Fruit fly (Drosophila melanogaster) whole organism, embryonic: ENCODE measurements around the gene CG4291.

Experiments used
- BtbVII ChIP-seq: fragments of 200-800 bp; sonication (Bioruptor generic); optimal IDR thresholded peaks from 3 replicates; lab custom pipeline; 2017; ENCODE audit warnings: missing biosample characterization, mild to moderate bottlenecking, missing genetic modification characterization
- CG10209 ChIP-seq: fragments of 200-800 bp; sonication (Bioruptor generic); optimal IDR thresholded peaks from 3 replicates; lab custom pipeline; 2017; ENCODE audit warnings: missing biosample characterization, mild to moderate bottlenecking, missing genetic modification characterization, missing genetic modification reagents
- CG10321 ChIP-seq: fragments of 200-800 bp; sonication (Bioruptor generic); IDR thresholded peaks from 2 replicates; pipeline ENCODE4 v1.3.6; 2022; ENCODE audit warnings: missing biosample characterization, missing genetic modification characterization
- CG12769 ChIP-seq: fragments of 200-800 bp; sonication (Bioruptor generic); optimal IDR thresholded peaks from 2 replicates; lab custom pipeline; 2019; ENCODE audit warnings: missing biosample characterization, mild to moderate bottlenecking, missing genetic modification characterization, moderate library complexity
- CG13296 ChIP-seq: fragments of 200-800 bp; sonication (Bioruptor generic); optimal IDR thresholded peaks from 3 replicates; lab custom pipeline; 2018; ENCODE audit warnings: missing biosample characterization, mild to moderate bottlenecking, missing genetic modification characterization
- CG15601 ChIP-seq: fragments of 200-800 bp; sonication (Bioruptor generic); optimal IDR thresholded peaks from 3 replicates; lab custom pipeline; 2019; ENCODE audit warnings: missing biosample characterization, mild to moderate bottlenecking, missing genetic modification characterization, moderate library complexity
- CG15696 ChIP-seq: fragments of 200-800 bp; sonication (Bioruptor generic); optimal IDR thresholded peaks from 2 replicates; lab custom pipeline; 2019; ENCODE audit warnings: missing biosample characterization, mild to moderate bottlenecking, missing genetic modification characterization, moderate library complexity
- CG1603 ChIP-seq: fragments of 200-800 bp; sonication (Bioruptor generic); optimal IDR thresholded peaks from 2 replicates; lab custom pipeline; 2019; ENCODE audit warnings: missing biosample characterization, mild to moderate bottlenecking, missing genetic modification characterization, moderate library complexity
- CG17385 ChIP-seq: fragments of 200-800 bp; sonication (Bioruptor generic); optimal IDR thresholded peaks from 3 replicates; lab custom pipeline; 2018; ENCODE audit warnings: missing biosample characterization, mild to moderate bottlenecking, missing genetic modification characterization
- CG18599 ChIP-seq: fragments of 200-800 bp; sonication (Bioruptor generic); optimal IDR thresholded peaks from 3 replicates; lab custom pipeline; 2017; ENCODE audit warnings: missing biosample characterization, missing genetic modification characterization, mild to moderate bottlenecking, moderate library complexity, missing genetic modification reagents
- CG2678 ChIP-seq: fragments of 200-800 bp; sonication (Bioruptor generic); optimal IDR thresholded peaks from 3 replicates; lab custom pipeline; 2019; ENCODE audit warnings: missing biosample characterization, mild to moderate bottlenecking, missing genetic modification characterization, moderate library complexity
- CG31365 ChIP-seq: fragments of 200-800 bp; sonication (Bioruptor generic); optimal IDR thresholded peaks from 2 replicates; lab custom pipeline; 2018; ENCODE audit warnings: missing biosample characterization, mild to moderate bottlenecking, missing genetic modification characterization
- CG3407 ChIP-seq: fragments of 200-800 bp; sonication (Bioruptor generic); optimal IDR thresholded peaks from 2 replicates; lab custom pipeline; 2018; ENCODE audit warnings: missing biosample characterization, mild to moderate bottlenecking, missing genetic modification characterization
- CG4328 ChIP-seq: fragments of 200-800 bp; sonication (Bioruptor generic); optimal IDR thresholded peaks from 3 replicates; lab custom pipeline; 2017; ENCODE audit warnings: missing biosample characterization, missing genetic modification reagents, missing genetic modification characterization
- CG4707 ChIP-seq: fragments of 200-800 bp; sonication (Bioruptor generic); optimal IDR thresholded peaks from 2 replicates; lab custom pipeline; 2018; ENCODE audit warnings: missing biosample characterization, mild to moderate bottlenecking, missing genetic modification characterization, moderate library complexity
- CG6254 ChIP-seq: fragments of 200-800 bp; sonication (Bioruptor generic); optimal IDR thresholded peaks from 3 replicates; lab custom pipeline; 2017; ENCODE audit warnings: mild to moderate bottlenecking, missing biosample characterization, missing genetic modification reagents, missing genetic modification characterization
- CG7839 ChIP-seq: fragments of 200-800 bp; sonication (Bioruptor generic); optimal IDR thresholded peaks from 3 replicates; lab custom pipeline; 2018; ENCODE audit warnings: missing biosample characterization, mild to moderate bottlenecking, missing genetic modification characterization, moderate library complexity
- CG7987 ChIP-seq: fragments of 200-800 bp; sonication (Bioruptor generic); optimal IDR thresholded peaks from 2 replicates; lab custom pipeline; 2018; ENCODE audit warnings: missing biosample characterization, mild to moderate bottlenecking, missing genetic modification characterization, moderate library complexity
- CG9727 ChIP-seq: fragments of 200-800 bp; sonication (Bioruptor generic); optimal IDR thresholded peaks from 3 replicates; lab custom pipeline; 2017; ENCODE audit warnings: missing biosample characterization, mild to moderate bottlenecking, missing genetic modification characterization
- E2f2 ChIP-seq: fragments of 200-800 bp; sonication (Bioruptor generic); IDR thresholded peaks from 2 replicates; pipeline ENCODE4 v1.3.6; 2022; ENCODE audit warnings: missing biosample characterization, missing genetic modification characterization
- Fer1 ChIP-seq: fragments of 200-800 bp; sonication (Bioruptor generic); optimal IDR thresholded peaks from 2 replicates; lab custom pipeline; 2017; ENCODE audit warnings: missing biosample characterization, mild to moderate bottlenecking, missing genetic modification characterization
- HLH3B ChIP-seq: fragments of 200-800 bp; sonication (Bioruptor generic); IDR thresholded peaks from 2 replicates; pipeline ENCODE4 v1.3.6; 2022; ENCODE audit warnings: missing biosample characterization, missing genetic modification characterization
- HLHmδ ChIP-seq: fragments of 200-800 bp; sonication (Bioruptor generic); optimal IDR thresholded peaks from 2 replicates; lab custom pipeline; 2018; ENCODE audit warnings: missing biosample characterization, mild to moderate bottlenecking, missing genetic modification characterization, moderate library complexity
- Med ChIP-seq: fragments of 200-800 bp; sonication (Bioruptor generic); peaks from one replicate; lab custom pipeline; 2016; ENCODE audit warnings: missing biosample characterization, missing genetic modification characterization, mild to moderate bottlenecking, inconsistent platforms, moderate library complexity
- Meics ChIP-seq: fragments of 200-800 bp; sonication (Bioruptor generic); optimal IDR thresholded peaks from 2 replicates; lab custom pipeline; 2017; ENCODE audit warnings: missing biosample characterization, mild to moderate bottlenecking, missing genetic modification characterization
- Xrp1 ChIP-seq: fragments of 200-800 bp; sonication (Bioruptor generic); IDR thresholded peaks from 2 replicates; pipeline ENCODE4 v1.3.6; 2022; ENCODE audit warnings: missing biosample characterization, missing genetic modification characterization
- YL-1 ChIP-seq: fragments of 200-800 bp; sonication (Bioruptor generic); optimal IDR thresholded peaks from 3 replicates; lab custom pipeline; 2017; ENCODE audit warnings: missing biosample characterization, mild to moderate bottlenecking, missing genetic modification characterization
- bsh ChIP-seq, 2 experiments: fragments of 200-800 bp; sonication (Bioruptor generic); optimal IDR thresholded peaks; 2 replicates each; lab custom pipeline; 2017 to 2018; ENCODE audit warnings: mild to moderate bottlenecking in 2 of 2, missing biosample characterization in 2 of 2, missing genetic modification characterization in 2 of 2, moderate library complexity in 1 of 2
- caup ChIP-seq: fragments of 200-800 bp; sonication (Bioruptor generic); optimal IDR thresholded peaks from 3 replicates; lab custom pipeline; 2017; ENCODE audit warnings: missing biosample characterization, mild to moderate bottlenecking, missing genetic modification characterization, moderate library complexity; ENCODE audit not compliant: severe bottlenecking
- croc ChIP-seq: fragments of 200-800 bp; sonication (Bioruptor generic); conservative IDR thresholded peaks from 3 replicates; pipeline ENCODE4 v1.3.6; 2022; ENCODE audit warnings: missing biosample characterization, missing genetic modification characterization
- hbn ChIP-seq: fragments of 200-800 bp; sonication (Bioruptor generic); IDR thresholded peaks from 2 replicates; pipeline ENCODE4 v1.3.6; 2022; ENCODE audit warnings: missing biosample characterization, missing genetic modification characterization; ENCODE audit not compliant: partially characterized antibody
- hkb ChIP-seq, 2 experiments: fragments of 200-800 bp in 1 of 2; fragments of >200 bp in 1 of 2; sonication (Bioruptor generic) in 1 of 2; IDR thresholded peaks in 1 of 2; optimal IDR thresholded peaks in 1 of 2; 2 replicates each; pipeline versions ENCODE4 v1.3.6 to Lab custom; 2017 to 2022; ENCODE audit warnings: missing biosample characterization in 1 of 2, missing genetic modification characterization in 1 of 2
- lab ChIP-seq: fragments of 200-800 bp; sonication (Bioruptor generic); optimal IDR thresholded peaks from 3 replicates; lab custom pipeline; 2017; ENCODE audit warnings: missing biosample characterization, missing genetic modification characterization, mild to moderate bottlenecking, moderate library complexity, missing genetic modification reagents
- onecut ChIP-seq: fragments of 200-800 bp; sonication (Bioruptor generic); IDR thresholded peaks from 2 replicates; pipeline ENCODE4 v1.3.6; 2022; ENCODE audit warnings: missing biosample characterization, missing genetic modification characterization
- otp ChIP-seq: fragments of 200-800 bp; sonication (Bioruptor generic); IDR thresholded peaks from 3 replicates; pipeline ENCODE4, ENCODE4 v1.3.6; 2022; ENCODE audit warnings: missing biosample characterization, missing genetic modification characterization
- pfk ChIP-seq: fragments of 200-800 bp; sonication (Bioruptor generic); optimal IDR thresholded peaks from 2 replicates; lab custom pipeline; 2018; ENCODE audit warnings: missing biosample characterization, mild to moderate bottlenecking, missing genetic modification characterization, moderate library complexity
- sim ChIP-seq: fragments of 200-800 bp; sonication (Bioruptor generic); IDR thresholded peaks from 2 replicates; pipeline ENCODE4 v1.3.6; 2022; ENCODE audit warnings: missing biosample characterization, missing genetic modification characterization
- stc ChIP-seq: fragments of 200-800 bp; sonication (Bioruptor generic); IDR thresholded peaks from 2 replicates; pipeline ENCODE4 v1.3.6; 2022; ENCODE audit warnings: missing biosample characterization, missing genetic modification characterization
- wdn ChIP-seq: fragments of 200-800 bp; sonication (Bioruptor generic); IDR thresholded peaks from 2 replicates; pipeline ENCODE4 v1.3.6; 2022; ENCODE audit warnings: missing biosample characterization, missing genetic modification characterization
- zfh1 ChIP-seq: fragments of 200-800 bp; sonication (Bioruptor generic); IDR thresholded peaks from 3 replicates; pipeline ENCODE4 v1.3.6; 2022; ENCODE audit warnings: missing biosample characterization, missing genetic modification characterization

CG4291 gene

dm6 chr2L:856001-856400 is 3.5 kb upstream of the CG4291 start (continued):
- peak; percentile 41 for TF ChIP-seq CG2678
- peak; percentile 38 for TF ChIP-seq caup
- TF ChIP-seq CG15601 (tag; lab: Kevin White, UChicago), result peak; percentile 49
- TF ChIP-seq CG12769 (tag; lab: Kevin White, UChicago), result peak; percentile 60
- peak; percentile 46 for TF ChIP-seq Fer1 (GFP tag; lab: Kevin White, UChicago)
- peak; percentile 33 for TF ChIP-seq CG7987 (GFP tag; lab: Kevin White, UChicago)
- TF ChIP-seq CG6254, result peak; percentile 21
- peak; percentile 59 for TF ChIP-seq Xrp1 (GFP tag; lab: Robert Waterston, UW)
- peak in 1 of 2 experiments; percentile 37 for TF ChIP-seq bsh (GFP tag; optimal IDR thresholded peaks at IDR 0.05; lab: Kevin White, UChicago)
- peak; percentile 75 for TF ChIP-seq Med (GFP tag; lab: Kevin White, UChicago)
- TF ChIP-seq hbn (GFP tag; lab: Robert Waterston, UW), result no peak
- TF ChIP-seq CG31365 (tag; lab: Kevin White, UChicago), result peak; percentile 30
- peak; percentile 28; the same call in 1 of the 2 replicates for TF ChIP-seq stc
- 0 out of 3 replicates have a peak, but pooled peaks have one; percentile 50 for TF ChIP-seq otp (GFP tag; lab: Robert Waterston, UW)
- peak; percentile 45 for TF ChIP-seq CG4707 (GFP tag; lab: Kevin White, UChicago)
- TF ChIP-seq E2f2 (GFP tag; lab: Robert Waterston, UW), result 0 out of 2 replicates have a peak, but pooled peaks have one; percentile 7
- no peak for TF ChIP-seq wdn (GFP tag; lab: Robert Waterston, UW)
- TF ChIP-seq pfk, result peak; percentile 16
- TF ChIP-seq sim (GFP tag; lab: Robert Waterston, UW), result 0 out of 2 replicates have a peak, but pooled peaks have one; percentile 24
- no peak for TF ChIP-seq croc (GFP tag; lab: Robert Waterston, UW)
- TF ChIP-seq CG9727 (GFP tag; lab: Kevin White, UChicago), result no peak
- peak; percentile 43 for TF ChIP-seq CG1603 (tag; lab: Kevin White, UChicago)
- TF ChIP-seq zfh1, result peak; percentile 37; the same call in 1 of the 3 replicates
- peak; percentile 21 for TF ChIP-seq Meics (GFP tag; lab: Kevin White, UChicago)
- TF ChIP-seq CG15696 (tag; lab: Kevin White, UChicago), result peak; percentile 39
- peak; percentile 45 for TF ChIP-seq CG3407 (GFP tag; lab: Kevin White, UChicago)
- peak; percentile 14 for TF ChIP-seq CG10209
- peak; percentile 73 for TF ChIP-seq lab
- TF ChIP-seq HLHmδ (GFP tag; lab: Kevin White, UChicago), result peak; percentile 74
- TF ChIP-seq CG4328 (GFP tag; lab: Kevin White, UChicago), result peak; percentile 52
- TF ChIP-seq hkb (optimal IDR thresholded peaks at IDR 0.05; lab: Kevin White, UChicago), result no peak
- peak; percentile 64; the same call in 1 of the 2 replicates for TF ChIP-seq hkb (GFP tag; IDR thresholded peaks at IDR 0.05; lab: Robert Waterston, UW)
- no peak for TF ChIP-seq CG7839 (tag; lab: Kevin White, UChicago)
- peak; percentile 15 for TF ChIP-seq BtbVII
- peak; percentile 3 for TF ChIP-seq YL-1 (GFP tag; lab: Kevin White, UChicago)
- 0 out of 2 replicates have a peak, but pooled peaks have one; percentile 32 for TF ChIP-seq onecut
- peak; percentile 14 for TF ChIP-seq CG13296 (GFP tag; lab: Kevin White, UChicago)
- TF ChIP-seq CG17385 (GFP tag; lab: Kevin White, UChicago), result no peak
- TF ChIP-seq CG18599, result peak; percentile 77
- TF ChIP-seq CG10321 (GFP tag; lab: Robert Waterston, UW), result 0 out of 2 replicates have a peak, but pooled peaks have one; percentile 15
- peak; percentile 21; the same call in 1 of the 2 replicates for TF ChIP-seq HLH3B (GFP tag; lab: Robert Waterston, UW)
